Fruit fly (Drosophila melanogaster) whole organism, larva: ENCODE data around the gene CG14718.

Experiments used
- noc ChIP-seq: fragments of 200-800 bp; sonication (Bioruptor generic); optimal IDR thresholded peaks from 3 replicates; lab custom pipeline; 2019; ENCODE audit warnings: missing biosample characterization, mild to moderate bottlenecking, missing genetic modification characterization, moderate library complexity

Gene CG14718

dm6 chr3R:11678016-11678415 is 22.4 kb upstream of the CG14718 start, which contains the start of gene CG18476:
Gene CG18476 (minus strand): TSS chr3R:11678116.
- TF ChIP-seq noc: peak; percentile 87

- no peak for TF ChIP-seq noc
Observed at dm6 chr3R:11679513-11679912, 20.9 kb upstream of the CG14718 start, which contains the start of the genes Taf12 and Ho. Gene Taf12 (minus strand): TSS chr3R:11679690. Gene Ho (plus strand): TSS chr3R:11679743.

dm6 chr3R:11683675-11684074 is 16.7 kb upstream of the CG14718 start:
- TF ChIP-seq noc: no peak

- TF ChIP-seq noc: no peak
Observed at dm6 chr3R:11684316-11684715, 16.1 kb upstream of the CG14718 start, which contains the start of gene CG6830. Gene CG6830 (minus strand): TSS chr3R:11684342.

dm6 chr3R:11688055-11688454 is 12.4 kb upstream of the CG14718 start, which contains the start of gene CG6834:
Gene CG6834 (minus strand): TSS chr3R:11688133.
- TF ChIP-seq noc: no peak

dm6 chr3R:11689900-11690299 is 10.5 kb upstream of the CG14718 start, which contains the start of gene CG6908:
Gene CG6908 (minus strand): TSS chr3R:11690051.
- peak; percentile 4 for TF ChIP-seq noc

dm6 chr3R:11690857-11691471 is 9.4 kb upstream of the CG14718 start:
- TF ChIP-seq noc: no peak

dm6 chr3R:11691747-11692146 is 8.7 kb upstream of the CG14718 start, which contains the start of gene CG18765:
Gene CG18765 (minus strand): TSS chr3R:11691799.
- no peak for TF ChIP-seq noc

- no peak for TF ChIP-seq noc
Observed at dm6 chr3R:11692504-11692903, 7.9 kb upstream of the CG14718 start.

dm6 chr3R:11694311-11695305 is 5.8 kb upstream of the CG14718 start, which contains the start of gene Fer3:
Gene Fer3 (minus strand): TSS chr3R:11694311.
- no peak for TF ChIP-seq noc

- no peak for TF ChIP-seq noc
Observed at dm6 chr3R:11696209-11696608, 4.2 kb upstream of the CG14718 start, which contains the start of gene CG14717. Gene CG14717 (plus strand): TSS chr3R:11696509.

dm6 chr3R:11703730-11704129 is 3.3 kb downstream of the CG14718 start, which contains the start of gene I-t:
Gene I-t (plus strand): TSS chr3R:11704030.
- no peak for TF ChIP-seq noc

dm6 chr3R:11711376-11711775 is 11.0 kb downstream of the CG14718 start, which contains the start of gene CG14720:
Gene CG14720 (plus strand): TSS chr3R:11711676.
- TF ChIP-seq noc: no peak

- TF ChIP-seq noc: no peak
Observed at dm6 chr3R:11721593-11721992, 21.2 kb downstream of the CG14718 start, which contains the start of gene CG12594. Gene CG12594 (plus strand): TSS chr3R:11721734.

dm6 chr3R:11735337-11735736 is 34.9 kb downstream of the CG14718 start, which contains the start of gene CG14721:
Gene CG14721 (plus strand): TSS chr3R:11735447.
- no peak for TF ChIP-seq noc

- no peak for TF ChIP-seq noc
Observed at dm6 chr3R:11741730-11742203, 41.4 kb downstream of the CG14718 start, which contains the start of the genes Blm and CG14722. Gene Blm (minus strand): TSS chr3R:11741783. Gene CG14722 (plus strand): TSS chr3R:11741890.
